Fruit fly (Drosophila melanogaster) whole organism, embryonic: ENCODE results near the gene hiro.

Experiments used
- Atf6 ChIP-seq: fragments of 200-800 bp; sonication (Bioruptor generic); IDR thresholded peaks from 2 replicates; pipeline ENCODE4 v1.3.6; 2022; ENCODE audit warnings: missing biosample characterization, missing genetic modification characterization
- CG10274 ChIP-seq: fragments of 200-800 bp; sonication (Bioruptor generic); optimal IDR thresholded peaks from 3 replicates; lab custom pipeline; 2017; ENCODE audit warnings: missing biosample characterization, mild to moderate bottlenecking, missing genetic modification characterization
- CG10654 ChIP-seq: fragments of 200-800 bp; sonication (Bioruptor generic); optimal IDR thresholded peaks from 2 replicates; lab custom pipeline; 2016; ENCODE audit warnings: missing biosample characterization, missing genetic modification characterization
- CG12155 ChIP-seq: fragments of 200-800 bp; sonication (Bioruptor generic); optimal IDR thresholded peaks from 3 replicates; lab custom pipeline; 2016; ENCODE audit warnings: missing biosample characterization, missing genetic modification characterization
- CG1233 ChIP-seq: fragments of 200-800 bp; sonication (Bioruptor generic); optimal IDR thresholded peaks from 4 replicates; lab custom pipeline; 2018; ENCODE audit warnings: missing biosample characterization, mild to moderate bottlenecking, missing genetic modification characterization
- CG12391 ChIP-seq: fragments of 200-800 bp; sonication (Bioruptor generic); optimal IDR thresholded peaks from 3 replicates; lab custom pipeline; 2018; ENCODE audit warnings: missing biosample characterization, mild to moderate bottlenecking, missing genetic modification characterization, moderate library complexity
- CG14441 ChIP-seq: fragments of 200-800 bp; sonication (Bioruptor generic); IDR thresholded peaks from 2 replicates; pipeline ENCODE4 v1.3.6; 2022; ENCODE audit warnings: missing biosample characterization, missing genetic modification characterization
- CG14710 ChIP-seq: fragments of 200-800 bp; sonication (Bioruptor generic); optimal IDR thresholded peaks from 3 replicates; lab custom pipeline; 2019; ENCODE audit warnings: missing biosample characterization, mild to moderate bottlenecking, missing genetic modification characterization, moderate library complexity
- CG16813 ChIP-seq: fragments of 200-800 bp; sonication (Bioruptor generic); IDR thresholded peaks from 3 replicates; pipeline ENCODE4 v1.3.6; 2022; ENCODE audit warnings: missing biosample characterization, missing genetic modification characterization; ENCODE audit not compliant: partially characterized antibody
- CG17385 ChIP-seq: fragments of 200-800 bp; sonication (Bioruptor generic); optimal IDR thresholded peaks from 3 replicates; lab custom pipeline; 2018; ENCODE audit warnings: missing biosample characterization, mild to moderate bottlenecking, missing genetic modification characterization
- CG17568 ChIP-seq: fragments of 200-800 bp; sonication (Bioruptor generic); optimal IDR thresholded peaks from 2 replicates; lab custom pipeline; 2018; ENCODE audit warnings: missing biosample characterization, mild to moderate bottlenecking, missing genetic modification characterization, moderate library complexity
- CG17612 ChIP-seq: fragments of 200-800 bp; sonication (Bioruptor generic); IDR thresholded peaks from 2 replicates; pipeline ENCODE4 v1.3.6; 2022; ENCODE audit warnings: missing biosample characterization, missing genetic modification characterization
- CG17829 ChIP-seq: fragments of 200-800 bp; optimal IDR thresholded peaks from 2 replicates; lab custom pipeline; 2019; ENCODE audit warnings: missing biosample characterization, mild to moderate bottlenecking, missing genetic modification characterization, moderate library complexity
- CG2678 ChIP-seq: fragments of 200-800 bp; sonication (Bioruptor generic); optimal IDR thresholded peaks from 3 replicates; lab custom pipeline; 2019; ENCODE audit warnings: missing biosample characterization, mild to moderate bottlenecking, missing genetic modification characterization, moderate library complexity
- CG2875 ChIP-seq: fragments of 200-800 bp; sonication (Bioruptor generic); optimal IDR thresholded peaks from 2 replicates; lab custom pipeline; 2017; ENCODE audit warnings: missing biosample characterization, mild to moderate bottlenecking, missing genetic modification characterization, missing genetic modification reagents
- CG34224 ChIP-seq: fragments of 200-800 bp; sonication (Bioruptor generic); IDR thresholded peaks from 3 replicates; pipeline ENCODE4 v1.3.6; 2022; ENCODE audit warnings: missing biosample characterization, missing genetic modification characterization; ENCODE audit not compliant: partially characterized antibody
- CG43689 ChIP-seq: fragments of 200-800 bp; sonication (Bioruptor generic); IDR thresholded peaks from 2 replicates; pipeline ENCODE4 v1.3.6; 2022; ENCODE audit warnings: missing biosample characterization, missing genetic modification characterization
- CG4820 ChIP-seq: fragments of 200-800 bp; sonication (Bioruptor generic); optimal IDR thresholded peaks from 3 replicates; lab custom pipeline; 2016; ENCODE audit warnings: missing biosample characterization, missing genetic modification characterization
- CG6813 ChIP-seq: fragments of 200-800 bp; sonication (Bioruptor generic); optimal IDR thresholded peaks from 2 replicates; lab custom pipeline; 2017; ENCODE audit warnings: missing biosample characterization, missing genetic modification characterization, mild to moderate bottlenecking, moderate library complexity, missing genetic modification reagents
- CG9437 ChIP-seq: fragments of 200-800 bp; sonication (Bioruptor generic); optimal IDR thresholded peaks from 2 replicates; lab custom pipeline; 2018; ENCODE audit warnings: missing biosample characterization, mild to moderate bottlenecking, missing genetic modification characterization
- CG9817 ChIP-seq: fragments of 200-800 bp; sonication (Bioruptor generic); optimal IDR thresholded peaks from 2 replicates; lab custom pipeline; 2018; ENCODE audit warnings: missing biosample characterization, mild to moderate bottlenecking, missing genetic modification characterization, moderate library complexity
- Camta ChIP-seq: fragments of 200-800 bp; sonication (Bioruptor generic); optimal IDR thresholded peaks from 2 replicates; lab custom pipeline; 2016; ENCODE audit warnings: missing biosample characterization, missing genetic modification characterization
- ERR ChIP-seq: fragments of 200-800 bp; sonication (Bioruptor generic); optimal IDR thresholded peaks from 2 replicates; lab custom pipeline; 2016; ENCODE audit warnings: missing biosample characterization, missing genetic modification characterization
- Gug ChIP-seq: fragments of 200-800 bp; sonication (Bioruptor generic); IDR thresholded peaks from 4 replicates; pipeline ENCODE4 v1.3.6; 2022; ENCODE audit warnings: missing biosample characterization, missing genetic modification characterization
- H2.0 ChIP-seq: fragments of 200-800 bp; sonication (Bioruptor generic); IDR thresholded peaks from 2 replicates; pipeline ENCODE4 v1.3.6; 2022; ENCODE audit warnings: missing biosample characterization, missing genetic modification characterization
- HmgZ ChIP-seq: fragments of 200-800 bp; sonication (Bioruptor generic); optimal IDR thresholded peaks from 2 replicates; lab custom pipeline; 2018; ENCODE audit warnings: missing biosample characterization, mild to moderate bottlenecking, missing genetic modification characterization
- Lim3 ChIP-seq: fragments of 200-800 bp; sonication (Bioruptor generic); IDR thresholded peaks from 2 replicates; pipeline ENCODE4 v1.3.6; 2022; ENCODE audit warnings: missing biosample characterization, missing genetic modification characterization
- Mad ChIP-seq: fragments of 200-800 bp; sonication (Bioruptor generic); optimal IDR thresholded peaks from 2 replicates; lab custom pipeline; 2016; ENCODE audit warnings: missing biosample characterization, missing genetic modification characterization
- Meics ChIP-seq: fragments of 200-800 bp; sonication (Bioruptor generic); optimal IDR thresholded peaks from 2 replicates; lab custom pipeline; 2017; ENCODE audit warnings: missing biosample characterization, mild to moderate bottlenecking, missing genetic modification characterization
- Oaz ChIP-seq: fragments of 200-800 bp; sonication (Bioruptor generic); IDR thresholded peaks from 2 replicates; pipeline ENCODE4 v1.3.6; 2022; ENCODE audit warnings: missing biosample characterization, missing genetic modification characterization
- Opbp ChIP-seq: fragments of 200-800 bp; sonication (Bioruptor generic); IDR thresholded peaks from 3 replicates; pipeline ENCODE4 v1.3.6; 2022; ENCODE audit warnings: missing biosample characterization, missing genetic modification characterization; ENCODE audit not compliant: partially characterized antibody
- amos ChIP-seq: fragments of 200-800 bp; sonication (Bioruptor generic); IDR thresholded peaks from 2 replicates; pipeline ENCODE4 v1.3.6; 2022; ENCODE audit warnings: missing biosample characterization, missing genetic modification characterization; ENCODE audit not compliant: partially characterized antibody
- cad ChIP-seq: fragments of >200 bp; optimal IDR thresholded peaks from 2 replicates; lab custom pipeline; 2017; ENCODE audit warnings: missing biosample characterization, missing genetic modification characterization
- caup ChIP-seq: fragments of 200-800 bp; sonication (Bioruptor generic); optimal IDR thresholded peaks from 3 replicates; lab custom pipeline; 2017; ENCODE audit warnings: missing biosample characterization, mild to moderate bottlenecking, missing genetic modification characterization, moderate library complexity; ENCODE audit not compliant: severe bottlenecking
- chn ChIP-seq: fragments of 200-800 bp; sonication (Bioruptor generic); optimal IDR thresholded peaks from 2 replicates; lab custom pipeline; 2016; ENCODE audit warnings: missing biosample characterization, missing genetic modification characterization
- crc ChIP-seq: fragments of 200-800 bp; sonication (Bioruptor generic); optimal IDR thresholded peaks from 2 replicates; lab custom pipeline; 2016; ENCODE audit warnings: missing biosample characterization, missing genetic modification characterization
- crol ChIP-seq: fragments of 200-800 bp; sonication (Bioruptor generic); IDR thresholded peaks from 2 replicates; pipeline ENCODE4 v1.3.6; 2022; ENCODE audit warnings: missing biosample characterization, missing genetic modification characterization
- cwo ChIP-seq: fragments of 200-800 bp; sonication (Bioruptor generic); optimal IDR thresholded peaks from 3 replicates; lab custom pipeline; 2017; ENCODE audit warnings: missing biosample characterization, missing genetic modification characterization, mild to moderate bottlenecking, moderate library complexity, missing genetic modification reagents
- ems ChIP-seq: fragments of 200-800 bp; sonication (Bioruptor generic); optimal IDR thresholded peaks from 3 replicates; lab custom pipeline; 2016; ENCODE audit warnings: missing biosample characterization, missing genetic modification characterization
- fu2 ChIP-seq: fragments of 200-800 bp; sonication (Bioruptor generic); optimal IDR thresholded peaks from 2 replicates; lab custom pipeline; 2016; ENCODE audit warnings: missing biosample characterization, missing genetic modification characterization
- grn ChIP-seq: fragments of 200-800 bp; sonication (Bioruptor generic); optimal IDR thresholded peaks from 3 replicates; lab custom pipeline; 2017; ENCODE audit warnings: missing biosample characterization, missing genetic modification characterization
- ken ChIP-seq: fragments of 200-800 bp; sonication (Bioruptor generic); IDR thresholded peaks from 3 replicates; pipeline ENCODE4 v1.3.6; 2022; ENCODE audit warnings: missing biosample characterization, missing genetic modification characterization
- kni ChIP-seq: fragments of 200-800 bp; sonication (Bioruptor generic); optimal IDR thresholded peaks from 3 replicates; lab custom pipeline; 2017; ENCODE audit warnings: mild to moderate bottlenecking, missing biosample characterization, missing genetic modification reagents, missing genetic modification characterization
- nau ChIP-seq: fragments of 200-800 bp; sonication (Bioruptor generic); optimal IDR thresholded peaks from 3 replicates; lab custom pipeline; 2017; ENCODE audit warnings: missing biosample characterization, mild to moderate bottlenecking, missing genetic modification characterization, missing genetic modification reagents
- pho ChIP-seq: fragments of 200-800 bp; sonication (Bioruptor generic); optimal IDR thresholded peaks from 2 replicates; lab custom pipeline; 2016; ENCODE audit warnings: missing biosample characterization, missing genetic modification characterization
- repo ChIP-seq: fragments of 200-800 bp; sonication (Bioruptor generic); optimal IDR thresholded peaks from 2 replicates; lab custom pipeline; 2016; ENCODE audit warnings: missing biosample characterization, missing genetic modification characterization
- scrt ChIP-seq: fragments of 200-800 bp; sonication (Bioruptor generic); optimal IDR thresholded peaks from 2 replicates; lab custom pipeline; 2018; ENCODE audit warnings: missing biosample characterization, mild to moderate bottlenecking, missing genetic modification characterization, moderate library complexity
- slp2 ChIP-seq: fragments of 200-800 bp; sonication (Bioruptor generic); optimal IDR thresholded peaks from 2 replicates; lab custom pipeline; 2016; ENCODE audit warnings: missing biosample characterization, missing genetic modification characterization
- sug ChIP-seq: fragments of 200-800 bp; optimal IDR thresholded peaks from 2 replicates; lab custom pipeline; 2019; ENCODE audit warnings: missing biosample characterization, mild to moderate bottlenecking, missing genetic modification characterization, moderate library complexity
- zfh1 ChIP-seq: fragments of 200-800 bp; sonication (Bioruptor generic); IDR thresholded peaks from 3 replicates; pipeline ENCODE4 v1.3.6; 2022; ENCODE audit warnings: missing biosample characterization, missing genetic modification characterization

hiro gene

DNA sequence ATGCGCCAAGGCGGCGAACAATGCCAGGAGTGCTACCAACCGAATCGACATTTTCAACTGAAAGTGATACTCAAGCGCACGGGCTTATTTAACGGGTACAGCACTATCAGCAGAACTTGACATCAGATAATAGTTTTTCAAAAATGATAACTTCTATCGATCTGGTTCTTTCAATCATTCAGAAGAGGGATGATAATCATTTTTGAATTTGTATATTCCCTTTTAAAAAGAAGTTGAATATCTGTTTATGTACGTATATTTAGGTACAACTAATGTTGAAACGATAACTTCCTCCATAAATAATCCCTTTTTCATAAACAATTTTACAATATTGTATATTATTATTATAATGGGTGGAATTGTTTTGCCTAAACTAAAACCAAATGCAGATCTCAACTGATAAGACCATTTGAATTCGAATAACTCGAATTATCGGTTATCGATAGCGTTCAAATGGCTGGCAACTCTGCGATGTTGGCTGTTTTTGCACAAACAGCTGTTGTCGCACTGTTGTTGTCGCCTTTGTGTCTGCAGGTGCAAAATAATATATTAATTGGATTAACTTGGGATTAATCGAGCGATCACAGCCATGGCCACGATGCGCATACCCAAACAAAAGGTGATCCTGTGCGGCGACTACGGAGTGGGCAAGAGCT, 2.4 kb upstream of the hiro start, which contains the start of the genes CG32483 and RabX6 (continued):
- peak; percentile 98 for TF ChIP-seq grn (GFP tag; lab: Kevin White, UChicago)
- TF ChIP-seq CG16813 (GFP tag; lab: Robert Waterston, UW): no peak
- no peak for TF ChIP-seq fu2 (GFP tag; lab: Kevin White, UChicago)
- no peak for TF ChIP-seq CG17385 (GFP tag; lab: Kevin White, UChicago)
- TF ChIP-seq CG9437 (GFP tag; lab: Kevin White, UChicago): no peak
- TF ChIP-seq crc (GFP tag; lab: Kevin White, UChicago): no peak
- TF ChIP-seq Meics (GFP tag; lab: Kevin White, UChicago): no peak
- TF ChIP-seq cad (GFP tag; lab: Kevin White, UChicago): no peak
- no peak for TF ChIP-seq cwo (GFP tag; lab: Kevin White, UChicago)
- TF ChIP-seq H2.0 (GFP tag; lab: Robert Waterston, UW): no peak
- no peak for TF ChIP-seq CG1233
- TF ChIP-seq zfh1 (GFP tag; lab: Robert Waterston, UW): no peak
- no peak for TF ChIP-seq Camta (GFP tag; lab: Kevin White, UChicago)
- no peak for TF ChIP-seq chn (GFP tag; lab: Kevin White, UChicago)
- no peak for TF ChIP-seq CG2875 (GFP tag; lab: Kevin White, UChicago)
- TF ChIP-seq amos (GFP tag; lab: Robert Waterston, UW): peak; percentile 36; the same call in 1 of the 2 replicates
- no peak for TF ChIP-seq Atf6 (GFP tag; lab: Robert Waterston, UW)
- TF ChIP-seq CG9817 (tag; lab: Kevin White, UChicago): no peak
- peak; percentile 4 for TF ChIP-seq CG14710 (tag; lab: Kevin White, UChicago)
- no peak for TF ChIP-seq Oaz (GFP tag; lab: Robert Waterston, UW)
- no peak for TF ChIP-seq pho
- no peak for TF ChIP-seq caup (GFP tag; lab: Kevin White, UChicago)
- no peak for TF ChIP-seq Lim3 (GFP tag; lab: Robert Waterston, UW)
- TF ChIP-seq Gug (GFP tag; lab: Robert Waterston, UW): no peak
- no peak for TF ChIP-seq CG4820 (GFP tag; lab: Kevin White, UChicago)
- TF ChIP-seq CG12391 (tag; lab: Kevin White, UChicago): no peak
- TF ChIP-seq CG17612: no peak
- TF ChIP-seq crol (GFP tag; lab: Robert Waterston, UW): no peak
- no peak for TF ChIP-seq CG10274 (GFP tag; lab: Kevin White, UChicago)
- no peak for TF ChIP-seq CG17829 (tag; lab: Kevin White, UChicago)
- no peak for TF ChIP-seq ems (GFP tag; lab: Kevin White, UChicago)
- TF ChIP-seq CG2678 (tag; lab: Kevin White, UChicago): no peak
- no peak for TF ChIP-seq nau (GFP tag; lab: Kevin White, UChicago)
- TF ChIP-seq Opbp: peak; percentile 52; the same call in 1 of the 3 replicates
- no peak for TF ChIP-seq CG12155 (GFP tag; lab: Kevin White, UChicago)
- no peak for TF ChIP-seq kni (GFP tag; lab: Kevin White, UChicago)
- no peak for TF ChIP-seq CG6813 (GFP tag; lab: Kevin White, UChicago)
- no peak for TF ChIP-seq sug (tag; lab: Kevin White, UChicago)
- no peak for TF ChIP-seq Mad
- TF ChIP-seq repo (GFP tag; lab: Kevin White, UChicago): no peak
- TF ChIP-seq slp2: no peak
- TF ChIP-seq CG43689 (GFP tag; lab: Robert Waterston, UW): no peak
- TF ChIP-seq CG10654 (GFP tag; lab: Kevin White, UChicago): no peak
- no peak for TF ChIP-seq ERR
- peak; percentile 3 for TF ChIP-seq HmgZ (tag; lab: Kevin White, UChicago)
- no peak for TF ChIP-seq ken (GFP tag; lab: Robert Waterston, UW)
- TF ChIP-seq CG17568: no peak
- TF ChIP-seq CG34224 (GFP tag; lab: Robert Waterston, UW): peak; percentile 61; the same call in 1 of the 3 replicates
- TF ChIP-seq scrt: no peak
- TF ChIP-seq CG14441 (GFP tag; lab: Robert Waterston, UW): no peak
